Worm (Caenorhabditis elegans): ENCODE results near the gene srv-31.
A peak's percentile ranks its signal among the peaks of the same experiment; 100 is the strongest.

Gene srv-31

DNA sequence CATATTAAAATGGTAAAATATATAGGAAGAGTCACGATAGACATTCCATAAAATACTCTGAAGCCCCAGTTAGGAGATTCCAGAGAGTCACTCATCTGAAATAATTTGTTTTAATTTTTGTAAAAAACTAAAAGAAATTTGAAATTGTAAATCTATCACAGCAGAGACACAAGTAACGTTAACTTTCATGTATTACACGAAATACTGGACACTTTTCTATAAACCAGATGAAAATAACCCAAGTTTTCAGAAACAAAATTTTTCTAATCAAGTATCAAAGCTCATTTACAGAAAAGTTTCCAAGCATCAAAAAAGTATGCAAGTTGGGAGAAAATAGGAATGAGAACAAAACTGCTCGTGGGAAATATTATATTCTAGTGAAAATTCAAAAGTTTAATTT lies 26.4 kb upstream of the srv-31 start, which contains the start of gene srv-27:
Gene srv-27, minus strand, starts transcription at position 101 of the 400 bp plus-strand sequence.
- TF ChIP-seq nhr-28 (tag; optimal IDR thresholded peaks at IDR 0.05): no peak
- TF ChIP-seq elt-1 (tag; optimal IDR thresholded peaks at IDR 0.05; ENCODE audit: borderline replicate concordance, insufficient read depth): no peak
- no peak for TF ChIP-seq unc-62 (GFP tag; optimal IDR thresholded peaks at IDR 0.05)
- TF ChIP-seq sptf-1 (tag; optimal IDR thresholded peaks at IDR 0.05): no peak
- TF ChIP-seq mls-2 (tag; optimal IDR thresholded peaks at IDR 0.05): no peak
- TF ChIP-seq ces-1 (GFP tag; optimal IDR thresholded peaks at IDR 0.05): no peak
- TF ChIP-seq M03D4.4 (tag; optimal IDR thresholded peaks at IDR 0.05): no peak
- no peak for TF ChIP-seq lin-32 (GFP tag; optimal IDR thresholded peaks at IDR 0.05)

DNA sequence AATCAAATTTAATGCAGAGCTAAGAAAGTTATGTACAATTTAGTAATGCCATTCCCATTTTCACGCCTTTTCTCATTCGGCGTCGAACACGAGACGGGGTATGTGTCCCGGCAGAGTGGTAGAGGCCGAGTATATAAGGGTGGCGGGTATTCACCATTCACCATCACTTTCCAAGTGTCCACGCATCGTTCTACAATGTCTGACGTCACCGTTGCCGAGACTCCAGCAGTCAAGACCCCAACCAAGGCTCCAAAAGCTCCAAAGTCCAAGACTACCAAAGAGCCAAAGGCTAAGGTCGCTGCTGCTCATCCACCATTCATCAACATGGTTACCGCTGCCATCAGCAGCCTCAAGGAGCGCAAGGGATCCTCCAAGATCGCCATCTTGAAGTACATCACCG lies 22.3 kb upstream of the srv-31 start, which contains the start of gene hil-2:
Gene hil-2, plus strand, starts transcription at position 160 of the 400 bp plus-strand sequence.
- no peak for TF ChIP-seq unc-120 (tag; optimal IDR thresholded peaks at IDR 0.05; ENCODE audit: poor library complexity, severe bottlenecking)
- no peak for TF ChIP-seq sem-2 (GFP tag; optimal IDR thresholded peaks at IDR 0.05)
- no peak for TF ChIP-seq ceh-43 (GFP tag; optimal IDR thresholded peaks at IDR 0.05)
- TF ChIP-seq flh-1 (GFP tag; optimal IDR thresholded peaks at IDR 0.05): no peak
- TF ChIP-seq mep-1 (tag; optimal IDR thresholded peaks at IDR 0.05): peak; percentile 61
- TF ChIP-seq zip-8 (tag; optimal IDR thresholded peaks at IDR 0.05): peak; percentile 17
- peak; percentile 75 for TF ChIP-seq lin-13 (tag; optimal IDR thresholded peaks at IDR 0.05)
- no peak for TF ChIP-seq unc-62 (GFP tag; optimal IDR thresholded peaks at IDR 0.05)
- TF ChIP-seq ces-1 (GFP tag; optimal IDR thresholded peaks at IDR 0.05): no peak
- TF ChIP-seq ceh-83 (GFP tag; optimal IDR thresholded peaks at IDR 0.05): no peak
- no peak for TF ChIP-seq M03D4.4 (tag; optimal IDR thresholded peaks at IDR 0.05)
- no peak for TF ChIP-seq tbx-8 (GFP tag; optimal IDR thresholded peaks at IDR 0.05)
- no peak for TF ChIP-seq ceh-39 (tag; optimal IDR thresholded peaks at IDR 0.05)

DNA sequence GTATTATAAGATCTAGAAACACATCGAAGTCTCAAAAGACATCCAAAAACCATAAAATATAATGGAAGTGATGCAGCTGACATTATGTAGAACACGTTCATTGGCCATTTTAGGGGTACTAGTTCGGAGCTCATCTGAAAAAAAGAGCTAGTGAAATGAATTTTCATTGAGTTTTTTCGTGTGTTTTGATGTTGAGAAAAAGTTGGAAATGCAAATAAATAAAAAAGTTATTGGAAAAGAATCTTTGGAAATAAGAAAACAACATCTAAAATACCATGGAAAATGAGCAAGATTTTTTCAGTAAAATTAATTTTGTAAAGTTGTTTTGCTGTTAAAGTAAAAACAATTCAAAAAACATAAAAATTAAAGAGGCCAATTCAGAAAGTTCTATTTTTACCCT lies 18.9 kb upstream of the srv-31 start, which contains the start of gene srv-24:
Gene srv-24, minus strand, starts transcription at position 101 of the 400 bp plus-strand sequence.
- no peak for TF ChIP-seq unc-120 (tag; optimal IDR thresholded peaks at IDR 0.05; ENCODE audit: poor library complexity, severe bottlenecking)
- no peak for TF ChIP-seq ztf-11 (tag; optimal IDR thresholded peaks at IDR 0.05)
- TF ChIP-seq pha-4 (tag; optimal IDR thresholded peaks at IDR 0.05): no peak
- TF ChIP-seq ham-2 (GFP tag; optimal IDR thresholded peaks at IDR 0.05): no peak
- TF ChIP-seq lsy-2 (tag; optimal IDR thresholded peaks at IDR 0.05): no peak
- no peak for TF ChIP-seq nhr-237 (tag; optimal IDR thresholded peaks at IDR 0.05)
- no peak for TF ChIP-seq unc-62 (GFP tag; optimal IDR thresholded peaks at IDR 0.05)
- no peak for TF ChIP-seq ceh-83 (GFP tag; optimal IDR thresholded peaks at IDR 0.05)
- TF ChIP-seq lin-32 (GFP tag; optimal IDR thresholded peaks at IDR 0.05): no peak

DNA sequence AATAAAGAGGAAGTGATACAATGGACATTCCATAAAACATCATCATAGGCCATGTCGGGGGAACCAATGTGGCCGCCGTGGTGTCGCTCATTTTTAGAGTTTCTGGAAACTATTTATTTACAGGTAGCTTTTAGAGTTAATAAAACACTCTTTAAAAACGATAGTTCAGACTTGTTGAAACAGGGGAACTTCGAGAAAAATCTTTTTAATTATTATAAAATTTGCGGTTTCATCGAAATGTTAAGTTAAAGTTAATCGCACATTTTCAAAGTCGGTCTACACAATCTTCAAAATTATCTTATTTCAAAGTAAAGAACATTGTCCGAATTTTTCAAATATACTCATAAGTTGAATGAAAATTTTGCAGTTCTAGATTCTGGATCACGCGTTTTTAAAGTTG lies 12.5 kb upstream of the srv-31 start, which contains the start of gene ops-1:
Gene ops-1, minus strand, starts transcription at position 101 of the 400 bp plus-strand sequence.
- TF ChIP-seq pha-4 (tag; optimal IDR thresholded peaks at IDR 0.05) (no peak), zip-8 (tag; optimal IDR thresholded peaks at IDR 0.05) (no peak), mls-2 (tag; optimal IDR thresholded peaks at IDR 0.05) (no peak), ceh-83 (GFP tag; optimal IDR thresholded peaks at IDR 0.05) (no peak), unc-39 (tag; optimal IDR thresholded peaks at IDR 0.05) (no peak), drap-1 (GFP tag; optimal IDR thresholded peaks at IDR 0.05) (no peak), nhr-76 (tag; optimal IDR thresholded peaks at IDR 0.05) (no peak), sem-2 (GFP tag; optimal IDR thresholded peaks at IDR 0.05) (no peak), lin-32 (GFP tag; optimal IDR thresholded peaks at IDR 0.05) (no peak), tbx-8 (GFP tag; optimal IDR thresholded peaks at IDR 0.05) (no peak)

- TF ChIP-seq blmp-1 (tag; optimal IDR thresholded peaks at IDR 0.05) (no peak), nhr-237 (tag; optimal IDR thresholded peaks at IDR 0.05) (no peak), ztf-11 (tag; optimal IDR thresholded peaks at IDR 0.05) (no peak), zip-8 (tag; optimal IDR thresholded peaks at IDR 0.05) (no peak), flh-1 (GFP tag; optimal IDR thresholded peaks at IDR 0.05) (no peak), nhr-12 (tag; optimal IDR thresholded peaks at IDR 0.05) (no peak), hlh-1 (tag; optimal IDR thresholded peaks at IDR 0.05) (no peak), unc-39 (tag; optimal IDR thresholded peaks at IDR 0.05) (no peak), bed-3 (GFP tag; optimal IDR thresholded peaks at IDR 0.05) (no peak), pha-4 (tag; optimal IDR thresholded peaks at IDR 0.05) (no peak), sem-2 (GFP tag; optimal IDR thresholded peaks at IDR 0.05) (no peak), sptf-1 (tag; optimal IDR thresholded peaks at IDR 0.05) (no peak), tbx-8 (GFP tag; optimal IDR thresholded peaks at IDR 0.05) (no peak)
Measured at ce11 chrIV:6282143-6282542, 10.3 kb upstream of the srv-31 start, which contains the start of gene srv-32. srv-32 (minus strand) TSS chrIV:6282243.
